Fruit fly (Drosophila melanogaster): ENCODE measurements around the gene dls.

Gene dls

dm6 chr3L:16174778-16175177 is 26.4 kb upstream of the dls start:
- no peak for TF ChIP-seq fd59A (GFP tag; optimal IDR thresholded peaks at IDR 0.05)
- TF ChIP-seq eg (GFP tag; IDR thresholded peaks at IDR 0.05): no peak
- TF ChIP-seq fkh (GFP tag; optimal IDR thresholded peaks at IDR 0.05): no peak
- TF ChIP-seq esn (GFP tag; optimal IDR thresholded peaks at IDR 0.05): peak; percentile 40
- peak; percentile 47; the same call in 1 of the 3 replicates for TF ChIP-seq CG6163 (GFP tag; IDR thresholded peaks at IDR 0.05)
- peak; percentile 89 for TF ChIP-seq CG3032 (tag; optimal IDR thresholded peaks at IDR 0.05)
- no peak for TF ChIP-seq CG6854 (GFP tag; optimal IDR thresholded peaks at IDR 0.05)
- TF ChIP-seq CG6808 (GFP tag; optimal IDR thresholded peaks at IDR 0.05): peak; percentile 71
- TF ChIP-seq Smox (GFP tag; optimal IDR thresholded peaks at IDR 0.05): no peak
- TF ChIP-seq salr (GFP tag; optimal IDR thresholded peaks at IDR 0.05): no peak
- peak; percentile 8 for TF ChIP-seq CG32006 (GFP tag; optimal IDR thresholded peaks at IDR 0.05)
- no peak for TF ChIP-seq Sox14 (GFP tag; optimal IDR thresholded peaks at IDR 0.05)
- TF ChIP-seq Eip93F (GFP tag; optimal IDR thresholded peaks at IDR 0.05): no peak
- no peak for TF ChIP-seq vri (GFP tag; optimal IDR thresholded peaks at IDR 0.05)
- TF ChIP-seq CG8632 (GFP tag; optimal IDR thresholded peaks at IDR 0.05): peak; percentile 80
- peak; percentile 67 for TF ChIP-seq spab (GFP tag; optimal IDR thresholded peaks at IDR 0.05)
- peak; percentile 26 for TF ChIP-seq CG7368 (GFP tag; optimal IDR thresholded peaks at IDR 0.05)
- TF ChIP-seq Ets21C (GFP tag; optimal IDR thresholded peaks at IDR 0.05): no peak
- no peak for TF ChIP-seq dac (GFP tag; optimal IDR thresholded peaks at IDR 0.05)
- TF ChIP-seq topi (GFP tag; optimal IDR thresholded peaks at IDR 0.05): peak; percentile 29
- TF ChIP-seq CG11294 (GFP tag; IDR thresholded peaks at IDR 0.05): no peak
- TF ChIP-seq CG10631 (GFP tag; optimal IDR thresholded peaks at IDR 0.05): peak; percentile 81
- TF ChIP-seq CG31627 (GFP tag; optimal IDR thresholded peaks at IDR 0.05): no peak
- TF ChIP-seq CG34406 (GFP tag; optimal IDR thresholded peaks at IDR 0.05): peak; percentile 82
- TF ChIP-seq Blimp-1 (GFP tag; optimal IDR thresholded peaks at IDR 0.05): no peak
- TF ChIP-seq Eip78C (GFP tag): peak; percentile 84
- peak; percentile 14 for TF ChIP-seq Hr39 (GFP tag; optimal IDR thresholded peaks at IDR 0.05)
- peak; percentile 68 for TF ChIP-seq CG10669 (GFP tag; optimal IDR thresholded peaks at IDR 0.05)
- TF ChIP-seq CG11902 (GFP tag; optimal IDR thresholded peaks at IDR 0.05): peak; percentile 28
- peak; percentile 18 for TF ChIP-seq svp (GFP tag)
- peak; percentile 17 for TF ChIP-seq CG9139 (GFP tag; optimal IDR thresholded peaks at IDR 0.05)
- no peak for TF ChIP-seq cyc (GFP tag; optimal IDR thresholded peaks at IDR 0.05)
- peak; percentile 19 for TF ChIP-seq CG8319 (GFP tag; optimal IDR thresholded peaks at IDR 0.05)
- peak; percentile 25 for TF ChIP-seq Sox15 (GFP tag; optimal IDR thresholded peaks at IDR 0.05)
- peak; percentile 27 for TF ChIP-seq CG3919 (GFP tag; optimal IDR thresholded peaks at IDR 0.05)
- TF ChIP-seq Ets96B (tag; optimal IDR thresholded peaks at IDR 0.05): peak; percentile 87
- peak; percentile 33 for TF ChIP-seq acj6 (GFP tag; optimal IDR thresholded peaks at IDR 0.05)
- TF ChIP-seq fd85E (GFP tag; optimal IDR thresholded peaks at IDR 0.05): no peak
- TF ChIP-seq Hr38 (GFP tag; optimal IDR thresholded peaks at IDR 0.05): no peak
- TF ChIP-seq dsx (GFP tag; optimal IDR thresholded peaks at IDR 0.05; ENCODE audit: poor library complexity, severe bottlenecking): peak; percentile 44
- peak; percentile 61 for TF ChIP-seq achi (GFP tag; optimal IDR thresholded peaks at IDR 0.05)
- no peak for TF ChIP-seq CG4318 (GFP tag; optimal IDR thresholded peaks at IDR 0.05)
- TF ChIP-seq CG6792 (GFP tag; optimal IDR thresholded peaks at IDR 0.05): peak; percentile 33
- peak; percentile 35; the same call in 1 of the 3 replicates for TF ChIP-seq CG8119 (GFP tag; IDR thresholded peaks at IDR 0.05)
- TF ChIP-seq OdsH (GFP tag; optimal IDR thresholded peaks at IDR 0.05): peak; percentile 53
- peak; percentile 21 to 77 for TF ChIP-seq ss (GFP tag; optimal IDR thresholded peaks at IDR 0.05)
- TF ChIP-seq CG6276 (GFP tag; optimal IDR thresholded peaks at IDR 0.05): no peak
